Worm (Caenorhabditis elegans) whole organism, young adult: ENCODE measurements around the gene F58F12.12.

Source experiments
- B0035.1 ChIP-seq: sonication (generic microtip); optimal IDR thresholded peaks from 2 replicates; lab custom pipeline; 2016; ENCODE audit warnings: missing genetic modification characterization, mild to moderate bottlenecking, missing compliant biosample characterization, missing genotype, missing genetic modification reagents
- C17E4.6 ChIP-seq: fragments of 200-800 bp; sonication (Bioruptor generic); IDR thresholded peaks from 2 replicates; pipeline ENCODE4 v1.3.6; 2022; ENCODE audit warnings: missing genetic modification reagents, missing genetic modification characterization, missing compliant biosample characterization
- D2030.7 ChIP-seq: fragments of 200-800 bp; sonication (Bioruptor generic); IDR thresholded peaks from 2 replicates; pipeline ENCODE4 v1.3.6; 2022; ENCODE audit warnings: missing genetic modification reagents, missing genetic modification characterization, missing compliant biosample characterization
- F23B12.7 ChIP-seq: sonication (generic microtip); optimal IDR thresholded peaks from 2 replicates; lab custom pipeline; 2017; ENCODE audit warnings: missing genetic modification characterization, mild to moderate bottlenecking, missing compliant biosample characterization, antibody characterized with exemption, moderate library complexity; ENCODE audit not compliant: insufficient read depth
- K11D2.4 ChIP-seq: fragments of 200-800 bp; sonication (Bioruptor generic); IDR thresholded peaks from 2 replicates; pipeline ENCODE4 v1.3.6; 2022; ENCODE audit warnings: missing genetic modification reagents, missing genetic modification characterization, missing compliant biosample characterization
- Y53G8AR.9 ChIP-seq: fragments of 200-800 bp; sonication (Bioruptor generic); conservative IDR thresholded peaks from 2 replicates; pipeline ENCODE4 v1.3.6; 2022; ENCODE audit warnings: missing genetic modification reagents, missing genetic modification characterization, missing compliant biosample characterization
- Y79H2A.3 ChIP-seq: fragments of 200-800 bp; sonication (Bioruptor generic); conservative IDR thresholded peaks from 2 replicates; pipeline ENCODE4 v1.3.6; 2022; ENCODE audit warnings: missing genetic modification reagents, missing genetic modification characterization, missing compliant biosample characterization
- Y95B8A.8 ChIP-seq: fragments of 200-800 bp; sonication (Bioruptor generic); IDR thresholded peaks from 2 replicates; pipeline ENCODE4 v1.3.6; 2022; ENCODE audit warnings: missing genetic modification reagents, missing genetic modification characterization, missing compliant biosample characterization
- ama-1 ChIP-seq, 3 experiments: fragments of 150-350 bp in 1 of 3; sonication (generic microtip) in 2 of 3; optimal IDR thresholded peaks; 2 replicates each; lab custom pipeline; 2014 to 2018; ENCODE audit warnings: missing biosample characterization in 2 of 3, missing genetic modification characterization in 2 of 3, missing genetic modification reagents in 2 of 3
- aptf-2 ChIP-seq: fragments of 200-800 bp; sonication (Bioruptor generic); conservative IDR thresholded peaks from 2 replicates; pipeline ENCODE4 v1.3.6; 2022; ENCODE audit warnings: missing genetic modification reagents, missing genetic modification characterization, missing compliant biosample characterization
- atf-7 ChIP-seq: sonication (generic microtip); optimal IDR thresholded peaks from 2 replicates; lab custom pipeline; 2017; ENCODE audit warnings: mild to moderate bottlenecking, missing genetic modification characterization, missing compliant biosample characterization
- attf-3 ChIP-seq: fragments of 200-800 bp; sonication (Bioruptor generic); conservative IDR thresholded peaks from 2 replicates; pipeline ENCODE4 v1.3.6; 2022; ENCODE audit warnings: missing genetic modification reagents, missing genetic modification characterization, missing compliant biosample characterization
- bed-1 ChIP-seq: fragments of 200-800 bp; sonication (Bioruptor generic); IDR thresholded peaks from 2 replicates; pipeline ENCODE4 v1.3.6; 2022; ENCODE audit warnings: missing genetic modification reagents, missing genetic modification characterization, missing compliant biosample characterization
- ccch-3 ChIP-seq: fragments of 200-800 bp; sonication (Bioruptor generic); optimal IDR thresholded peaks from 2 replicates; lab custom pipeline; 2018; ENCODE audit warnings: mild to moderate bottlenecking, missing genetic modification characterization, missing compliant biosample characterization
- ceh-79 ChIP-seq: sonication (generic microtip); optimal IDR thresholded peaks from 2 replicates; lab custom pipeline; 2017; ENCODE audit warnings: mild to moderate bottlenecking, missing genetic modification characterization, missing compliant biosample characterization
- chd-7 ChIP-seq: sonication (generic microtip); optimal IDR thresholded peaks from 2 replicates; lab custom pipeline; 2016; ENCODE audit warnings: mild to moderate bottlenecking, missing genetic modification characterization, moderate library complexity, missing compliant biosample characterization
- dox-1 ChIP-seq: fragments of 200-800 bp; sonication (Bioruptor generic); IDR thresholded peaks from 2 replicates; pipeline ENCODE4 v1.3.6; 2022; ENCODE audit warnings: missing genetic modification reagents, missing genetic modification characterization, missing compliant biosample characterization
- dpff-1 ChIP-seq: sonication (generic microtip); optimal IDR thresholded peaks from 2 replicates; lab custom pipeline; 2017; ENCODE audit warnings: mild to moderate bottlenecking, missing genetic modification characterization, missing compliant biosample characterization
- efl-1 ChIP-seq: fragments of 150-350 bp; optimal IDR thresholded peaks from 2 replicates; lab custom pipeline; 2014; ENCODE audit warnings: missing biosample characterization, missing genetic modification reagents, missing genetic modification characterization
- fkh-3 ChIP-seq: sonication (generic microtip); optimal IDR thresholded peaks from 2 replicates; lab custom pipeline; 2016; ENCODE audit warnings: mild to moderate bottlenecking, missing genetic modification characterization, missing compliant biosample characterization
- hlh-12 ChIP-seq: sonication (generic microtip); optimal IDR thresholded peaks from 2 replicates; lab custom pipeline; 2016; ENCODE audit warnings: missing genetic modification characterization, missing compliant biosample characterization
- hmg-1.2 ChIP-seq: fragments of 200-800 bp; sonication (Bioruptor generic); IDR thresholded peaks from 2 replicates; pipeline ENCODE4 v1.3.6; 2022; ENCODE audit warnings: missing genetic modification reagents, missing genetic modification characterization, missing compliant biosample characterization
- lin-26 ChIP-seq: fragments of 200-800 bp; sonication (Bioruptor generic); IDR thresholded peaks from 2 replicates; pipeline ENCODE4 v1.3.6; 2022; ENCODE audit warnings: missing genetic modification reagents, missing genetic modification characterization, missing compliant biosample characterization
- lin-54 ChIP-seq: fragments of 200-800 bp; sonication (Bioruptor generic); optimal IDR thresholded peaks from 2 replicates; lab custom pipeline; 2018; ENCODE audit warnings: mild to moderate bottlenecking, missing genetic modification characterization, missing compliant biosample characterization
- lsy-27 ChIP-seq: sonication (generic microtip); optimal IDR thresholded peaks from 2 replicates; lab custom pipeline; 2017; ENCODE audit warnings: missing genetic modification characterization, mild to moderate bottlenecking, missing compliant biosample characterization, antibody characterized with exemption, missing genotype, borderline replicate concordance; ENCODE audit not compliant: insufficient read depth
- madf-8 ChIP-seq: fragments of 200-800 bp; sonication (Bioruptor generic); conservative IDR thresholded peaks from 2 replicates; pipeline ENCODE4 v1.3.6; 2022; ENCODE audit warnings: missing genetic modification reagents, missing genetic modification characterization, missing compliant biosample characterization
- mes-4 ChIP-seq: sonication (generic microtip); optimal IDR thresholded peaks from 2 replicates; lab custom pipeline; 2016; ENCODE audit warnings: missing genotype, missing genetic modification characterization, missing compliant biosample characterization
- mxl-1 ChIP-seq: sonication (generic microtip); optimal IDR thresholded peaks from 2 replicates; lab custom pipeline; 2016; ENCODE audit warnings: missing genetic modification characterization, missing compliant biosample characterization
- nfyb-1 ChIP-seq: fragments of 200-800 bp; sonication (Bioruptor generic); IDR thresholded peaks from 2 replicates; pipeline ENCODE4 v1.3.6; 2022; ENCODE audit warnings: missing genetic modification reagents, missing genetic modification characterization, missing compliant biosample characterization
- pbrm-1 ChIP-seq: fragments of 200-800 bp; sonication (Bioruptor generic); IDR thresholded peaks from 2 replicates; pipeline ENCODE4 v1.3.6; 2022; ENCODE audit warnings: missing genetic modification reagents, missing genetic modification characterization, missing compliant biosample characterization
- rcor-1 ChIP-seq: fragments of 200-800 bp; sonication (Bioruptor generic); IDR thresholded peaks from 2 replicates; pipeline ENCODE4 v1.3.6; 2022; ENCODE audit warnings: missing genetic modification reagents, missing genetic modification characterization, missing compliant biosample characterization
- rec-8 ChIP-seq, 2 experiments: sonication (generic microtip); optimal IDR thresholded peaks; 2 replicates each; lab custom pipeline; 2016; ENCODE audit warnings: mild to moderate bottlenecking in 2 of 2, missing genetic modification characterization in 2 of 2, missing genetic modification reagents in 2 of 2, missing genotype in 2 of 2, missing biosample characterization in 1 of 2, missing compliant biosample characterization in 1 of 2, moderate library complexity in 1 of 2
- repo-1 ChIP-seq: sonication (generic microtip); optimal IDR thresholded peaks from 2 replicates; lab custom pipeline; 2017; ENCODE audit warnings: mild to moderate bottlenecking, missing genetic modification characterization, missing compliant biosample characterization
- sdz-38 ChIP-seq: sonication (generic microtip); optimal IDR thresholded peaks from 2 replicates; lab custom pipeline; 2016; ENCODE audit warnings: missing genotype, missing genetic modification characterization, missing compliant biosample characterization
- sea-2 ChIP-seq: fragments of 200-800 bp; sonication (Bioruptor generic); IDR thresholded peaks from 2 replicates; pipeline ENCODE4 v1.3.6; 2022; ENCODE audit warnings: missing genetic modification characterization, missing compliant biosample characterization
- snpc-1.1 ChIP-seq: sonication (generic microtip); optimal IDR thresholded peaks from 2 replicates; lab custom pipeline; 2017; ENCODE audit warnings: missing genetic modification characterization, mild to moderate bottlenecking, missing compliant biosample characterization, antibody characterized with exemption, moderate library complexity, missing genotype, missing genetic modification reagents; ENCODE audit not compliant: insufficient read depth
- snpc-1.3 ChIP-seq: sonication (generic microtip); optimal IDR thresholded peaks from 2 replicates; lab custom pipeline; 2017; ENCODE audit warnings: missing genetic modification characterization, mild to moderate bottlenecking, missing compliant biosample characterization, antibody characterized with exemption, moderate library complexity, missing genotype, missing genetic modification reagents; ENCODE audit not compliant: insufficient read depth
- snpc-4 ChIP-seq, 5 experiments: fragments of 150-350 bp in 1 of 5; sonication (generic microtip) in 4 of 5; optimal IDR thresholded peaks; 2 replicates each; lab custom pipeline; 2014 to 2018; ENCODE audit warnings: missing genetic modification characterization in 5 of 5, missing biosample characterization in 3 of 5, antibody characterized with exemption in 2 of 5, mild to moderate bottlenecking in 2 of 5, missing compliant biosample characterization in 2 of 5, missing genotype in 2 of 5, moderate library complexity in 2 of 5, missing genetic modification reagents in 1 of 5
- sptf-2 ChIP-seq: fragments of 200-800 bp; sonication (Bioruptor generic); optimal IDR thresholded peaks from 2 replicates; lab custom pipeline; 2018; ENCODE audit warnings: mild to moderate bottlenecking, missing genetic modification characterization, missing compliant biosample characterization
- unc-130 ChIP-seq: sonication (generic microtip); optimal IDR thresholded peaks from 2 replicates; lab custom pipeline; 2016; ENCODE audit warnings: missing genetic modification reagents, missing genetic modification characterization, missing compliant biosample characterization
- xnd-1 ChIP-seq: sonication (generic microtip); optimal IDR thresholded peaks from 2 replicates; lab custom pipeline; 2016; ENCODE audit warnings: missing genotype, missing genetic modification reagents, missing genetic modification characterization, missing compliant biosample characterization
- ztf-25 ChIP-seq: fragments of 200-800 bp; sonication (Bioruptor generic); IDR thresholded peaks from 2 replicates; pipeline ENCODE4 v1.3.6; 2022; ENCODE audit warnings: missing genetic modification reagents, missing genetic modification characterization, missing compliant biosample characterization
- ztf-26 ChIP-seq: sonication (generic microtip); optimal IDR thresholded peaks from 2 replicates; lab custom pipeline; 2017; ENCODE audit warnings: missing genetic modification characterization, missing compliant biosample characterization
- ztf-28 ChIP-seq: fragments of 200-800 bp; sonication (Bioruptor generic); IDR thresholded peaks from 2 replicates; pipeline ENCODE4 v1.3.6; 2022; ENCODE audit warnings: missing genetic modification reagents, missing genetic modification characterization, missing compliant biosample characterization
- ztf-3 ChIP-seq: fragments of 200-800 bp; sonication (Bioruptor generic); optimal IDR thresholded peaks from 2 replicates; lab custom pipeline; 2018; ENCODE audit warnings: mild to moderate bottlenecking, missing genetic modification characterization, missing compliant biosample characterization

F58F12.12 gene

DNA sequence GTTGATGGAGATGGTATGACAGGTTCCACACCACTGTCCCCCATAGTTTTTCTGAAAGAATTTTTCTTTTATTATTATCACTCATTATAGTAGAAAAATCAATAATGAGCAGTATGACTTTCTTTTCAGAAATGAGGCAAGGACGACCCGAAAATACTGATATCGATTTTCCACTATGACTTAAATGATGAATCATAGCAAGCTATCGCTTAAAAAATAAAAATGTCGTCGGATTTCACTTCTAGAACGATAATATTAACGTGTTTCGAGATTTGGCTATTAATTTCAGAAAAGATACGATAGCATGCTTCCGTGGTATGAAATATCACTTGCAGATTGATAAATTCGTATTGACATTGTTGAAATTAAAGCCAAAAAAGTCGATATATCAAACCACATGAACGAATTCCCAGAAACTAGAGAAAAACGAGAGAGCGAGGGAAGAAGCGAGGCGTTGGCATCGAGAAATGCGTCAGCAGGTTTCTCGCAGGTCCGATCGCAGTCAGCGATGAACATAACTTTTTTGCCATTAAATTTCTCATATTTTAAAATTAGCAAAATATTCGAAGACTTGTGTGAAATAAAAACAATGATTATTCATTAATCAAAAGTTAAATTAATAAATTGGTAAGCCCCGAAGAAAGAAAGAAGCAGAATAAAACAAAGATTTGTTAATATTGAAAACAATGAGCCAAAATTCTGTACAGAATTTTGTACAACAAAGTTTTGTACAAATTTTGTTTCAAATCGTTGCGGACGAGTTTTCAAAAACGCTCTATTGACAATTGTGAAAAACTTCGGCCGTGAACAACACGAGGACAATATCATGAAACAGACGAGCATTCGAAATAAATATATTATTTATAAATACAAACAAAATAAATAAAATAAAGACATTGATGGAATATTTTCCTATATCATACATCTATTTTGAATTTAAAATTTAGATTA, 25.3 kb upstream of the F58F12.12 start, which contains the start of gene C32D5.11:
TSS of gene C32D5.11 (minus strand) at position 51 of the 951 bp plus-strand sequence.
- no peak for TF ChIP-seq ztf-28 (GFP tag; lab: Robert Waterston, UW)
- TF ChIP-seq repo-1 (tag; lab: Kevin White, UChicago): no peak
- TF ChIP-seq fkh-3: no peak
- TF ChIP-seq sptf-2 (GFP tag; lab: Kevin White, UChicago): no peak
- TF ChIP-seq pbrm-1 (GFP tag; lab: Robert Waterston, UW): peak; percentile 35; the same call in 1 of the 2 replicates
- TF ChIP-seq ztf-26: no peak
- no peak for TF ChIP-seq mxl-1 (tag; lab: Kevin White, UChicago)
- TF ChIP-seq madf-8: no peak
- TF ChIP-seq ccch-3 (GFP tag; lab: Kevin White, UChicago): no peak
- TF ChIP-seq sea-2: no peak
- no peak for TF ChIP-seq attf-3 (GFP tag; lab: Robert Waterston, UW)
- TF ChIP-seq hmg-1.2: peak; percentile 69
- TF ChIP-seq xnd-1 (tag; lab: Kevin White, UChicago): no peak
- TF ChIP-seq dox-1 (GFP tag; lab: Robert Waterston, UW): peak; percentile 65
- TF ChIP-seq efl-1 (GFP tag; lab: Kevin White, UChicago): peak; percentile 22
- TF ChIP-seq lsy-27 (tag; lab: Kevin White, UChicago): no peak
- TF ChIP-seq C17E4.6 (GFP tag; lab: Robert Waterston, UW): no peak
- TF ChIP-seq Y79H2A.3: no peak
- peak; percentile 33 for TF ChIP-seq lin-54 (GFP tag; lab: Kevin White, UChicago)
- TF ChIP-seq hlh-12 (tag; lab: Kevin White, UChicago): no peak
- TF ChIP-seq snpc-1.1 (tag; lab: Kevin White, UChicago): no peak
- TF ChIP-seq ceh-79 (tag; lab: Kevin White, UChicago): no peak
- no peak for TF ChIP-seq atf-7
- TF ChIP-seq sdz-38: no peak
- TF ChIP-seq D2030.7 (GFP tag; lab: Robert Waterston, UW): 0 out of 2 replicates have a peak, but pooled peaks have one; percentile 31
- TF ChIP-seq dpff-1 (tag; lab: Kevin White, UChicago): no peak
- no peak for TF ChIP-seq K11D2.4 (GFP tag; lab: Robert Waterston, UW)
- no peak for TF ChIP-seq ama-1 (optimal IDR thresholded peaks at IDR 0.05; lab: Kevin White, UChicago)
- no peak for TF ChIP-seq ama-1 (GFP tag; optimal IDR thresholded peaks at IDR 0.05; lab: Kevin White, UChicago)
- TF ChIP-seq aptf-2 (GFP tag; lab: Robert Waterston, UW): no peak
- TF ChIP-seq Y95B8A.8 (GFP tag; lab: Robert Waterston, UW): no peak
- no peak for TF ChIP-seq ztf-25 (GFP tag; lab: Robert Waterston, UW)
- TF ChIP-seq lin-26 (GFP tag; lab: Robert Waterston, UW): no peak
- no peak for TF ChIP-seq mes-4 (tag; lab: Kevin White, UChicago)
- no peak for TF ChIP-seq rcor-1 (GFP tag; lab: Robert Waterston, UW)
- no peak for TF ChIP-seq rec-8 (tag; optimal IDR thresholded peaks at IDR 0.05; lab: Kevin White, UChicago)
- TF ChIP-seq Y53G8AR.9 (GFP tag; lab: Robert Waterston, UW): no peak
- 0 out of 2 replicates have a peak, but pooled peaks have one; percentile 38 for TF ChIP-seq nfyb-1 (GFP tag; lab: Robert Waterston, UW)
- peak; percentile 70 for TF ChIP-seq F23B12.7
- TF ChIP-seq B0035.1 (tag; lab: Kevin White, UChicago): no peak
- TF ChIP-seq snpc-4 (GFP tag; optimal IDR thresholded peaks at IDR 0.05; lab: Kevin White, UChicago): no peak
- no peak for TF ChIP-seq snpc-4 (tag; optimal IDR thresholded peaks at IDR 0.05; lab: Kevin White, UChicago)
- no peak for TF ChIP-seq bed-1
- no peak for TF ChIP-seq snpc-1.3 (tag; lab: Kevin White, UChicago)
- TF ChIP-seq chd-7 (tag; lab: Kevin White, UChicago): no peak
- TF ChIP-seq ztf-3: no peak
- no peak for TF ChIP-seq unc-130
